Worm (Caenorhabditis elegans): ENCODE data around the gene F36H1.11.

The F36H1.11 gene

ce11 chrIV:11038665-11039064, 10.3 kb upstream of the F36H1.11 start:
- no peak for TF ChIP-seq fkh-4 (tag; optimal IDR thresholded peaks at IDR 0.05; ENCODE audit: borderline replicate concordance)
- no peak for TF ChIP-seq lin-35 (GFP tag; optimal IDR thresholded peaks at IDR 0.05)
- TF ChIP-seq nhr-76 (tag; optimal IDR thresholded peaks at IDR 0.05), result no peak
- peak in 1 of 2 experiments; percentile 7 for TF ChIP-seq lsy-2 (tag; optimal IDR thresholded peaks at IDR 0.05)
- no peak for TF ChIP-seq efl-3 (GFP tag; optimal IDR thresholded peaks at IDR 0.05)
- no peak for TF ChIP-seq ceh-90 (tag; optimal IDR thresholded peaks at IDR 0.05)
- TF ChIP-seq pag-3 (tag; optimal IDR thresholded peaks at IDR 0.05; ENCODE audit: borderline replicate concordance, insufficient read depth), result no peak
- no peak for TF ChIP-seq snpc-4 (tag; optimal IDR thresholded peaks at IDR 0.05)
- TF ChIP-seq mab-9 (GFP tag; IDR thresholded peaks at IDR 0.05), result no peak
- TF ChIP-seq efl-1 (optimal IDR thresholded peaks at IDR 0.05), result peak in 1 of 2 experiments; percentile 27
- peak in 1 of 2 experiments; percentile 22 for TF ChIP-seq efl-1 (GFP tag; optimal IDR thresholded peaks at IDR 0.05 in 1 of 2)
- TF ChIP-seq dsc-1 (tag; optimal IDR thresholded peaks at IDR 0.05), result no peak
- TF ChIP-seq snu-23 (GFP tag; optimal IDR thresholded peaks at IDR 0.05), result peak; percentile 15
- TF ChIP-seq C34B4.2 (tag; optimal IDR thresholded peaks at IDR 0.05), result no peak
- TF ChIP-seq rnt-1 (tag; optimal IDR thresholded peaks at IDR 0.05), result peak; percentile 1
- no peak for TF ChIP-seq aha-1 (tag; optimal IDR thresholded peaks at IDR 0.05)
- TF ChIP-seq zag-1 (tag; optimal IDR thresholded peaks at IDR 0.05), result no peak

- TF ChIP-seq aha-1 (tag; optimal IDR thresholded peaks at IDR 0.05) (no peak), efl-1 (optimal IDR thresholded peaks at IDR 0.05) (no peak), efl-1 (GFP tag; optimal IDR thresholded peaks at IDR 0.05 in 1 of 2) (no peak), efl-3 (GFP tag; optimal IDR thresholded peaks at IDR 0.05) (no peak), lsy-2 (tag; optimal IDR thresholded peaks at IDR 0.05) (no peak)
Measured at ce11 chrIV:11044377-11044776, 4.6 kb upstream of the F36H1.11 start.

ce11 chrIV:11049806-11050205, 835 bp downstream of the F36H1.11 start, which contains the start of gene F36H1.3:
TSS of gene F36H1.3 (plus strand) at chrIV:11050128.
- no peak for TF ChIP-seq lin-13 (GFP tag; optimal IDR thresholded peaks at IDR 0.05)
- no peak for TF ChIP-seq tbx-2 (tag; optimal IDR thresholded peaks at IDR 0.05)
- no peak for TF ChIP-seq pag-3 (tag; optimal IDR thresholded peaks at IDR 0.05; ENCODE audit: borderline replicate concordance, insufficient read depth)
- TF ChIP-seq irx-1 (tag; optimal IDR thresholded peaks at IDR 0.05), result no peak
- TF ChIP-seq Y116A8C.19 (tag; optimal IDR thresholded peaks at IDR 0.05; ENCODE audit: borderline replicate concordance), result no peak
- TF ChIP-seq fos-1 (tag; optimal IDR thresholded peaks at IDR 0.05), result no peak
- no peak for TF ChIP-seq aha-1 (tag; optimal IDR thresholded peaks at IDR 0.05)
- no peak for TF ChIP-seq egl-27 (tag; optimal IDR thresholded peaks at IDR 0.05)
- TF ChIP-seq hlh-17 (GFP tag; optimal IDR thresholded peaks at IDR 0.05; ENCODE audit: borderline replicate concordance), result no peak
- TF ChIP-seq alr-1 (tag; optimal IDR thresholded peaks at IDR 0.05; ENCODE audit: borderline replicate concordance), result no peak
- TF ChIP-seq elt-2 (tag; optimal IDR thresholded peaks at IDR 0.05), result no peak
- TF ChIP-seq dpl-1 (GFP tag; optimal IDR thresholded peaks at IDR 0.05), result no peak
- no peak for TF ChIP-seq ama-1 (optimal IDR thresholded peaks at IDR 0.05)

ce11 chrIV:11051963-11052362, 3.0 kb downstream of the F36H1.11 start:
- TF ChIP-seq sptf-1 (tag; optimal IDR thresholded peaks at IDR 0.05) (no peak), elt-3 (tag; optimal IDR thresholded peaks at IDR 0.05) (no peak), elt-2 (tag; optimal IDR thresholded peaks at IDR 0.05) (no peak), lir-3 (tag; optimal IDR thresholded peaks at IDR 0.05; ENCODE audit: poor library complexity) (no peak), ceh-90 (tag; optimal IDR thresholded peaks at IDR 0.05) (no peak), pax-3 (tag; optimal IDR thresholded peaks at IDR 0.05) (no peak), mdl-1 (tag; optimal IDR thresholded peaks at IDR 0.05) (no peak), dpl-1 (GFP tag; optimal IDR thresholded peaks at IDR 0.05) (no peak), ces-1 (GFP tag; optimal IDR thresholded peaks at IDR 0.05) (no peak), isw-1 (GFP tag; IDR thresholded peaks at IDR 0.05) (no peak), pag-3 (tag; optimal IDR thresholded peaks at IDR 0.05; ENCODE audit: borderline replicate concordance, insufficient read depth) (no peak), unc-30 (tag; optimal IDR thresholded peaks at IDR 0.05) (no peak), pqm-1 (tag; optimal IDR thresholded peaks at IDR 0.05) (no peak), sox-4 (tag; optimal IDR thresholded peaks at IDR 0.05) (no peak), tlp-1 (tag; optimal IDR thresholded peaks at IDR 0.05) (no peak), hlh-4 (tag; optimal IDR thresholded peaks at IDR 0.05) (no peak), C04F5.9 (tag; optimal IDR thresholded peaks at IDR 0.05) (no peak), fkh-4 (tag; optimal IDR thresholded peaks at IDR 0.05; ENCODE audit: borderline replicate concordance) (no peak), hpl-2 (GFP tag; optimal IDR thresholded peaks at IDR 0.05) (no peak), C16A3.4 (tag; optimal IDR thresholded peaks at IDR 0.05) (no peak)

Measured in whole organism, L1 larva.